Fruit fly (Drosophila melanogaster) Kc167 (cell line): ENCODE data around the gene CG32855.

Experiments
- Myc ChIP-seq: fragments of >200 bp; optimal IDR thresholded peaks from 2 replicates; lab custom pipeline; 2017; ENCODE audit warnings: missing external identifiers
- psq ChIP-seq: fragments of >200 bp; optimal IDR thresholded peaks from 2 replicates; lab custom pipeline; 2017; ENCODE audit warnings: missing external identifiers

DNA sequence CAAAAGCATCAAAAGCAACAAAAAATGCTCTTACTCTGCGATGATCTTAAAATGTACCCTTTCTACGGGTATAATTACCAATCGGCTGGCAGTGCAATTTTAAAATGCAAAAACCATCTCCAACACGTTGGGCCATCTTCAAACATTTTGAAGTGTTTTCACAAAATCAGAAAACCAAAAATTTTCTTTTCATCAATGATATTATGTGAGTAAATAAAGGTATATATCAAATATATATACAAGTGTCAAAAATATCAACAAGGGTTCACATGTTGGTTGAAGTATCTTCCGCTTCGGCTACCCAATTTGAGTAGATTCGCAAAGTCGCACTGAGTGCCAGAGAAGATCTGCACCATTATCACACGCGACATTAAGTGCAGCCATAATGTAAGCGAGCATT, 36.6 kb upstream of the CG32855 start:
- TF ChIP-seq psq (no peak), Myc (no peak)
